Fruit fly (Drosophila melanogaster) whole organism, embryonic: Measurements from ENCODE around the gene Osi10a.

Experiments
- Antp ChIP-seq: fragments of 200-800 bp; sonication (Bioruptor generic); optimal IDR thresholded peaks from 3 replicates; lab custom pipeline; 2016; ENCODE audit warnings: missing biosample characterization, missing genetic modification characterization
- Atf3 ChIP-seq: fragments of 200-800 bp; sonication (Bioruptor generic); optimal IDR thresholded peaks from 3 replicates; lab custom pipeline; 2016; ENCODE audit warnings: missing biosample characterization, missing genetic modification characterization
- B-H2 ChIP-seq: fragments of 200-800 bp; sonication (Bioruptor generic); optimal IDR thresholded peaks from 2 replicates; lab custom pipeline; 2018; ENCODE audit warnings: missing biosample characterization, mild to moderate bottlenecking, missing genetic modification characterization
- Blimp-1 ChIP-seq: fragments of 200-800 bp; sonication (Bioruptor generic); optimal IDR thresholded peaks from 3 replicates; lab custom pipeline; 2018; ENCODE audit warnings: missing biosample characterization, missing genetic modification characterization, mild to moderate bottlenecking, moderate library complexity, missing genetic modification reagents
- CG10267 ChIP-seq: fragments of 200-800 bp; sonication (Bioruptor generic); optimal IDR thresholded peaks from 2 replicates; lab custom pipeline; 2018; ENCODE audit warnings: missing biosample characterization, mild to moderate bottlenecking, missing genetic modification characterization, moderate library complexity
- CG10654 ChIP-seq: fragments of 200-800 bp; sonication (Bioruptor generic); optimal IDR thresholded peaks from 2 replicates; lab custom pipeline; 2016; ENCODE audit warnings: missing biosample characterization, missing genetic modification characterization
- CG11093 ChIP-seq: fragments of 200-800 bp; sonication (Bioruptor generic); IDR thresholded peaks from 3 replicates; pipeline ENCODE4 v1.3.6; 2022; ENCODE audit warnings: missing biosample characterization, missing genetic modification characterization
- CG11504 ChIP-seq: fragments of 200-800 bp; sonication (Bioruptor generic); optimal IDR thresholded peaks from 3 replicates; lab custom pipeline; 2019; ENCODE audit warnings: missing biosample characterization, mild to moderate bottlenecking, missing genetic modification characterization, moderate library complexity
- CG14667 ChIP-seq: fragments of 200-800 bp; sonication (Bioruptor generic); IDR thresholded peaks from 2 replicates; pipeline ENCODE4 v1.3.6; 2022; ENCODE audit warnings: missing biosample characterization, missing genetic modification characterization
- CG15269 ChIP-seq: fragments of 200-800 bp; sonication (Bioruptor generic); optimal IDR thresholded peaks from 2 replicates; lab custom pipeline; 2018; ENCODE audit warnings: missing biosample characterization, mild to moderate bottlenecking, missing genetic modification characterization, moderate library complexity
- CG16779 ChIP-seq: fragments of 200-800 bp; sonication (Bioruptor generic); IDR thresholded peaks from 2 replicates; pipeline ENCODE4 v1.3.6; 2022; ENCODE audit warnings: missing biosample characterization, missing genetic modification characterization
- CG17829 ChIP-seq: fragments of 200-800 bp; optimal IDR thresholded peaks from 2 replicates; lab custom pipeline; 2019; ENCODE audit warnings: missing biosample characterization, mild to moderate bottlenecking, missing genetic modification characterization, moderate library complexity
- CG31441 ChIP-seq: fragments of 200-800 bp; sonication (Bioruptor generic); IDR thresholded peaks from 2 replicates; pipeline ENCODE4 v1.3.6; 2022; ENCODE audit warnings: missing biosample characterization, missing genetic modification characterization
- CG42726 ChIP-seq: fragments of 200-800 bp; sonication (Bioruptor generic); IDR thresholded peaks from 2 replicates; pipeline ENCODE4 v1.3.6; 2022; ENCODE audit warnings: missing biosample characterization, missing genetic modification characterization; ENCODE audit not compliant: partially characterized antibody
- CG5245 ChIP-seq: fragments of 200-800 bp; sonication (Bioruptor generic); optimal IDR thresholded peaks from 3 replicates; lab custom pipeline; 2016; ENCODE audit warnings: missing biosample characterization, missing genetic modification characterization
- CG6654 ChIP-seq: fragments of 200-800 bp; sonication (Bioruptor generic); optimal IDR thresholded peaks from 2 replicates; lab custom pipeline; 2017; ENCODE audit warnings: missing biosample characterization, mild to moderate bottlenecking, missing genetic modification characterization
- Dip2 ChIP-seq: fragments of 200-800 bp; sonication (Bioruptor generic); IDR thresholded peaks from 2 replicates; pipeline ENCODE4 v1.3.6; 2022; ENCODE audit warnings: missing biosample characterization, missing genetic modification characterization
- Dp ChIP-seq: fragments of 200-800 bp; sonication (Bioruptor generic); optimal IDR thresholded peaks from 2 replicates; lab custom pipeline; 2018; ENCODE audit warnings: missing biosample characterization, mild to moderate bottlenecking, missing genetic modification characterization, moderate library complexity
- ERR ChIP-seq: fragments of 200-800 bp; sonication (Bioruptor generic); optimal IDR thresholded peaks from 2 replicates; lab custom pipeline; 2016; ENCODE audit warnings: missing biosample characterization, missing genetic modification characterization
- H15 ChIP-seq: fragments of 200-800 bp; sonication (Bioruptor generic); IDR thresholded peaks from 3 replicates; pipeline ENCODE4 v1.3.6; 2022; ENCODE audit warnings: missing biosample characterization, missing genetic modification characterization
- HLH54F ChIP-seq: fragments of 200-800 bp; sonication (Bioruptor generic); optimal IDR thresholded peaks from 3 replicates; lab custom pipeline; 2016; ENCODE audit warnings: missing biosample characterization, missing genetic modification characterization
- Hey ChIP-seq: fragments of 200-800 bp; sonication (Bioruptor generic); optimal IDR thresholded peaks from 3 replicates; lab custom pipeline; 2018; ENCODE audit warnings: missing biosample characterization, mild to moderate bottlenecking, missing genetic modification characterization
- Kr ChIP-seq: fragments of 200-800 bp; sonication (Bioruptor generic); optimal IDR thresholded peaks from 2 replicates; lab custom pipeline; 2017; ENCODE audit warnings: missing biosample characterization, mild to moderate bottlenecking, missing genetic modification characterization
- Med ChIP-seq: fragments of 200-800 bp; sonication (Bioruptor generic); peaks from one replicate; lab custom pipeline; 2016; ENCODE audit warnings: missing biosample characterization, missing genetic modification characterization, mild to moderate bottlenecking, inconsistent platforms, moderate library complexity
- Meics ChIP-seq: fragments of 200-800 bp; sonication (Bioruptor generic); optimal IDR thresholded peaks from 2 replicates; lab custom pipeline; 2017; ENCODE audit warnings: missing biosample characterization, mild to moderate bottlenecking, missing genetic modification characterization
- Optix ChIP-seq: fragments of 200-800 bp; sonication (Bioruptor generic); IDR thresholded peaks from 3 replicates; pipeline ENCODE4 v1.3.6; 2022; ENCODE audit warnings: missing biosample characterization, missing genetic modification characterization
- Ptx1 ChIP-seq: fragments of 200-800 bp; sonication (Bioruptor generic); IDR thresholded peaks from 2 replicates; pipeline ENCODE4 v1.3.6; 2022; ENCODE audit warnings: missing biosample characterization, missing genetic modification characterization
- Six4 ChIP-seq: fragments of 200-800 bp; sonication (Bioruptor generic); optimal IDR thresholded peaks from 2 replicates; lab custom pipeline; 2016; ENCODE audit warnings: missing biosample characterization, missing genetic modification characterization
- Spps ChIP-seq: fragments of 200-800 bp; sonication (Bioruptor generic); optimal IDR thresholded peaks from 2 replicates; lab custom pipeline; 2018; ENCODE audit warnings: missing biosample characterization, mild to moderate bottlenecking, missing genetic modification characterization
- aop ChIP-seq: fragments of 200-800 bp; sonication (Bioruptor generic); IDR thresholded peaks from 2 replicates; pipeline ENCODE4 v1.3.6; 2022; ENCODE audit warnings: missing biosample characterization, missing genetic modification characterization
- bbx ChIP-seq: fragments of 200-800 bp; sonication (Bioruptor generic); IDR thresholded peaks from 2 replicates; pipeline ENCODE4 v1.3.6; 2022; ENCODE audit warnings: missing biosample characterization, missing genetic modification characterization; ENCODE audit not compliant: partially characterized antibody
- bsh ChIP-seq, 2 experiments: fragments of 200-800 bp; sonication (Bioruptor generic); optimal IDR thresholded peaks; 2 replicates each; lab custom pipeline; 2017 to 2018; ENCODE audit warnings: mild to moderate bottlenecking in 2 of 2, missing biosample characterization in 2 of 2, missing genetic modification characterization in 2 of 2, moderate library complexity in 1 of 2
- chn ChIP-seq: fragments of 200-800 bp; sonication (Bioruptor generic); optimal IDR thresholded peaks from 2 replicates; lab custom pipeline; 2016; ENCODE audit warnings: missing biosample characterization, missing genetic modification characterization
- da ChIP-seq: fragments of 200-800 bp; sonication (Bioruptor generic); optimal IDR thresholded peaks from 2 replicates; lab custom pipeline; 2016; ENCODE audit warnings: missing biosample characterization, missing genetic modification characterization
- ewg ChIP-seq: fragments of 200-800 bp; sonication (Bioruptor generic); optimal IDR thresholded peaks from 3 replicates; lab custom pipeline; 2017; ENCODE audit warnings: mild to moderate bottlenecking, missing biosample characterization, missing genetic modification reagents, missing genetic modification characterization
- h ChIP-seq: fragments of >200 bp; optimal IDR thresholded peaks from 2 replicates; lab custom pipeline; 2017
- her ChIP-seq: fragments of 200-800 bp; sonication (Bioruptor generic); optimal IDR thresholded peaks from 2 replicates; lab custom pipeline; 2016; ENCODE audit warnings: missing biosample characterization, missing genetic modification characterization
- ind ChIP-seq: fragments of 200-800 bp; sonication (Bioruptor generic); optimal IDR thresholded peaks from 3 replicates; lab custom pipeline; 2016; ENCODE audit warnings: missing biosample characterization, missing genetic modification characterization
- klu ChIP-seq: fragments of 200-800 bp; sonication (Bioruptor generic); IDR thresholded peaks from 2 replicates; pipeline ENCODE4 v1.3.6; 2022; ENCODE audit warnings: missing biosample characterization, missing genetic modification characterization
- p53 ChIP-seq: fragments of 200-800 bp; sonication (Bioruptor generic); optimal IDR thresholded peaks from 2 replicates; lab custom pipeline; 2016; ENCODE audit warnings: missing biosample characterization, missing genetic modification characterization
- rib ChIP-seq: fragments of 200-800 bp; sonication (Bioruptor generic); IDR thresholded peaks from 2 replicates; pipeline ENCODE4 v1.3.6; 2022; ENCODE audit warnings: missing biosample characterization, missing genetic modification characterization
- run ChIP-seq: fragments of 200-800 bp; sonication (Bioruptor generic); optimal IDR thresholded peaks from 3 replicates; lab custom pipeline; 2018; ENCODE audit warnings: missing biosample characterization, mild to moderate bottlenecking, missing genetic modification characterization
- sd ChIP-seq: fragments of 200-800 bp; sonication (Bioruptor generic); optimal IDR thresholded peaks from 3 replicates; lab custom pipeline; 2018; ENCODE audit warnings: missing biosample characterization, mild to moderate bottlenecking, missing genetic modification characterization, moderate library complexity
- sens-2 ChIP-seq: fragments of 200-800 bp; sonication (Bioruptor generic); IDR thresholded peaks from 2 replicates; pipeline ENCODE4 v1.3.6; 2022; ENCODE audit warnings: missing biosample characterization, missing genetic modification characterization
- sisA ChIP-seq: fragments of 200-800 bp; sonication (Bioruptor generic); IDR thresholded peaks from 2 replicates; pipeline ENCODE4 v1.3.6; 2022; ENCODE audit warnings: missing biosample characterization, missing genetic modification characterization
- ssp ChIP-seq: fragments of 200-800 bp; sonication (Bioruptor generic); IDR thresholded peaks from 2 replicates; pipeline ENCODE4 v1.3.6; 2022; ENCODE audit warnings: missing biosample characterization, missing genetic modification characterization
- stwl ChIP-seq: fragments of 200-800 bp; sonication (Bioruptor generic); optimal IDR thresholded peaks from 3 replicates; lab custom pipeline; 2018; ENCODE audit warnings: missing biosample characterization, mild to moderate bottlenecking, missing genetic modification characterization, moderate library complexity
- toy ChIP-seq: fragments of 200-800 bp; sonication (Bioruptor generic); IDR thresholded peaks from 2 replicates; pipeline ENCODE4 v1.3.6; 2022; ENCODE audit warnings: missing biosample characterization, missing genetic modification characterization
- trh ChIP-seq: fragments of 200-800 bp; sonication (Bioruptor generic); optimal IDR thresholded peaks from 2 replicates; lab custom pipeline; 2016; ENCODE audit warnings: missing biosample characterization, missing genetic modification characterization
- vvl ChIP-seq: fragments of 200-800 bp; sonication (Bioruptor generic); IDR thresholded peaks from 2 replicates; pipeline ENCODE4 v1.3.6; 2022; ENCODE audit warnings: missing biosample characterization, missing genetic modification characterization
- wor ChIP-seq: fragments of 200-800 bp; sonication (Bioruptor generic); IDR thresholded peaks from 2 replicates; pipeline ENCODE4 v1.3.6; 2022; ENCODE audit warnings: missing biosample characterization, missing genetic modification characterization
- zfh2 ChIP-seq: fragments of 200-800 bp; sonication (Bioruptor generic); optimal IDR thresholded peaks from 2 replicates; lab custom pipeline; 2016; ENCODE audit warnings: missing biosample characterization, missing genetic modification characterization

Gene Osi10a

DNA sequence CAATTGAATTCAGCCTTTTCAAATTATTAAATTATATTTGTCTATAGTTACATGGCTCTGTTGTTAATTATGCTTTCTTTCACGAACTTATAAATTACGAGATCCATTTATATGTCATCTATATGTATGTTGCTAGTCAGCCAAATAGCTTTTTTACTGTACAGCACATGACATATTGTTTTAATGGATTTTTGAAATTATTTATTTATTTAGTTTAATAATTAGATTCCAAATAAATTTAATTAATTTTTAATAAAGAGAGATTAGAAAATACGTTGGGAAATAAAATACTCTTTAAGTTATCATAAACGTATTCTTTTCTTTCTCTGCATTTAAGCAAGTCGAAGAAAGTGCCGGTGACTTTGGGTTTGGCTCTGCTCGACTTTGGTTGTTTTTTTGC, 22.5 kb upstream of the Osi10a start (continued):
- TF ChIP-seq Hey (tag; lab: Kevin White, UChicago) (no peak), B-H2 (no peak), CG17829 (tag; lab: Kevin White, UChicago) (peak; percentile 36), CG11504 (peak; percentile 43), Antp (no peak), zfh2 (GFP tag; lab: Kevin White, UChicago) (no peak), Dip2 (GFP tag; lab: Robert Waterston, UW) (no peak), CG10267 (tag; lab: Kevin White, UChicago) (peak; percentile 29), Optix (GFP tag; lab: Robert Waterston, UW) (no peak), CG6654 (GFP tag; lab: Kevin White, UChicago) (no peak), ERR (no peak), ssp (GFP tag; lab: Robert Waterston, UW) (no peak), Blimp-1 (GFP tag; lab: Kevin White, UChicago) (no peak), CG31441 (GFP tag; lab: Robert Waterston, UW) (peak; percentile 72), CG15269 (no peak), bsh (GFP tag; optimal IDR thresholded peaks at IDR 0.05; lab: Kevin White, UChicago) (peak in 1 of 2 experiments; percentile 59), sd (tag; lab: Kevin White, UChicago) (no peak), CG10654 (GFP tag; lab: Kevin White, UChicago) (no peak), Atf3 (no peak), CG5245 (GFP tag; lab: Kevin White, UChicago) (no peak), CG42726 (GFP tag; lab: Robert Waterston, UW) (no peak), ewg (GFP tag; lab: Kevin White, UChicago) (peak; percentile 29), stwl (tag; lab: Kevin White, UChicago) (no peak), H15 (no peak), HLH54F (GFP tag; lab: Kevin White, UChicago) (no peak), run (tag; lab: Kevin White, UChicago) (no peak), her (GFP tag; lab: Kevin White, UChicago) (no peak), sens-2 (no peak), bbx (GFP tag; lab: Robert Waterston, UW) (no peak), CG11093 (no peak), Spps (tag; lab: Kevin White, UChicago) (no peak), da (no peak), wor (GFP tag; lab: Robert Waterston, UW) (no peak), toy (GFP tag; lab: Robert Waterston, UW) (no peak)

DNA sequence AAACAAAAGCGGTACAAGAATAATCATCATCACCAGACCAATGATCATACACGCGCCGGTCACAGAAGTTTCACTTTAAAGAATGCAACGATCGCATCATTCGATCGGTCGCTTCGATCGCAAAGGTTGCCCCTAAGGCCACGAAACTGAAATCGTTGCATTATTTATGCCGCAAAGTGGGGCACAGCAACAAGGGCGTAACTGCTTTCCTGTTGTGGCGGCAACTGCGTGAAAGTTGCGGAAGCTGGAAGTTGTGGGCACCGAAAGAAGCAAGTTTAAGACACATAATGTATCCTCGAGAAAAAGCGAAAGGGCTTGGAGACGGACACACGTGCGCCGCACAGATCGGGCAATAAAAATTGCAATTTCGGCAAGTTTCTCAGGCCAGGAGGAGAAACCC, 19.7 kb upstream of the Osi10a start:
- TF ChIP-seq h (lab: Kevin White, UChicago) (no peak), Blimp-1 (GFP tag; lab: Kevin White, UChicago) (peak; percentile 57), CG16779 (GFP tag; lab: Robert Waterston, UW) (no peak), Kr (GFP tag; lab: Kevin White, UChicago) (no peak), rib (GFP tag; lab: Robert Waterston, UW) (no peak), Med (GFP tag; lab: Kevin White, UChicago) (peak; percentile 36), vvl (GFP tag; lab: Robert Waterston, UW) (peak; percentile 12; the same call in 1 of the 2 replicates)

DNA sequence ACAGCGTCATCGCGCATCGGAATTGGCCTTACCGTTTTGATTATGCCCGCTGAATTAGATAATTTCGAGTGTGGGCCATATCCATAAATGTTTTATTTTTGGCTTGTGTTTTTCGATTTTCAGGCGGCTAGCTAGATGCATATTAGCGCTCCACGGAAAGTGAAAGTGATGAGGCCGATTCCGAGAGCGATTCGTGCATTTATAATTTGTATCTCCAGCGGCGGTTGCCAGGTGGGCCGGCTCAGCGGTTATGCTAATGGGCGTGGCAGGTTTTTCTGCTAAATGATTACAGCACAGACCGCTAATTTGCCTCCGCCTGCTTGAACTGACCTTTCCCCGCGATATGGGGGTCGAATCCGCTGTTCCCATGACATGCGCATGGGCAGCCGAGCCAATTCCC, 18.8 kb upstream of the Osi10a start:
- TF ChIP-seq klu = 0 out of 2 replicates have a peak, but pooled peaks have one; percentile 18
- peak; percentile 55; the same call in 1 of the 2 replicates for TF ChIP-seq vvl (GFP tag; lab: Robert Waterston, UW)
- TF ChIP-seq Ptx1 (GFP tag; lab: Robert Waterston, UW) = no peak
- TF ChIP-seq CG14667 (GFP tag; lab: Robert Waterston, UW) = no peak
- no peak for TF ChIP-seq Dp (GFP tag; lab: Kevin White, UChicago)
- TF ChIP-seq aop = no peak
- TF ChIP-seq Meics (GFP tag; lab: Kevin White, UChicago) = no peak
- TF ChIP-seq chn (GFP tag; lab: Kevin White, UChicago) = no peak
- TF ChIP-seq p53 (GFP tag; lab: Kevin White, UChicago) = no peak
- TF ChIP-seq ind = no peak
- TF ChIP-seq Six4 (GFP tag; lab: Kevin White, UChicago) = no peak
- TF ChIP-seq trh (GFP tag; lab: Kevin White, UChicago) = no peak
- TF ChIP-seq sisA (GFP tag; lab: Robert Waterston, UW) = no peak
